Worm (Caenorhabditis elegans): ENCODE results near the gene nhr-44.

nhr-44 gene

DNA sequence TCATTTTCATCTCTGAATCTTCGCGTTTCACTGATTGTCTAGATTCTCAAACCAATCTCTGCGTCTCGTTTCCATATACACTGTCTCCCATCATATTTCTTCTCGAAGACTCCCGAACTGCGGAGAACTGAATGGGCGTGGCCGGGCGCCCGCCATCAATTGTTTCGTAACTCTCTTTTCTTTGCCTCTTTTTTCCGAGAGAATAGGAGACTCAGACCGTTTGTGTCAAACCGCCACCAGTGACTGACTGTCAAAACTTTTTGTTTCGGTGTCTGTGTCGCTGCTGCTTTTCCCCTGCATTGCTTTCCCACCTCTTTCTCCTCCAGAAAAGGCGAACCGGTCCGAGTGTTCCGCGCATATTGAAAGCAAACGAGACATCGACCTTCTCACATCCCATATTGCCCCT lies 27.7 kb downstream of the nhr-44 start, which contains the start of gene unc-23 (continued):
- TF ChIP-seq R02D3.7 (tag; optimal IDR thresholded peaks at IDR 0.05) (peak; percentile 48), nhr-23 (tag; optimal IDR thresholded peaks at IDR 0.05) (peak; percentile 86), hmg-11 (tag; optimal IDR thresholded peaks at IDR 0.05) (no peak), daf-12 (tag; optimal IDR thresholded peaks at IDR 0.05) (no peak), unc-62 (GFP tag; optimal IDR thresholded peaks at IDR 0.05) (peak; percentile 70), ztf-4 (tag; optimal IDR thresholded peaks at IDR 0.05) (no peak), nhr-25 (tag; optimal IDR thresholded peaks at IDR 0.05) (peak; percentile 92), snpc-4 (tag; optimal IDR thresholded peaks at IDR 0.05) (no peak), elt-2 (tag; optimal IDR thresholded peaks at IDR 0.05) (peak; percentile 84), ZK546.5 (tag; optimal IDR thresholded peaks at IDR 0.05) (no peak), tbx-2 (tag; optimal IDR thresholded peaks at IDR 0.05) (peak; percentile 43), ceh-82 (tag; optimal IDR thresholded peaks at IDR 0.05) (no peak), nfya-1 (tag; optimal IDR thresholded peaks at IDR 0.05; ENCODE audit: insufficient read depth) (peak; percentile 78), elt-1 (tag; optimal IDR thresholded peaks at IDR 0.05) (peak; percentile 2), pha-4 (tag; optimal IDR thresholded peaks at IDR 0.05) (peak; percentile 81), nhr-11 (tag; optimal IDR thresholded peaks at IDR 0.05) (peak; percentile 68), ama-1 (optimal IDR thresholded peaks at IDR 0.05) (peak; percentile 56), unc-39 (tag; optimal IDR thresholded peaks at IDR 0.05) (no peak), lsy-12 (tag; optimal IDR thresholded peaks at IDR 0.05) (peak; percentile 83), fos-1 (tag; optimal IDR thresholded peaks at IDR 0.05) (peak; percentile 56), mml-1 (tag; optimal IDR thresholded peaks at IDR 0.05) (peak; percentile 5)

DNA sequence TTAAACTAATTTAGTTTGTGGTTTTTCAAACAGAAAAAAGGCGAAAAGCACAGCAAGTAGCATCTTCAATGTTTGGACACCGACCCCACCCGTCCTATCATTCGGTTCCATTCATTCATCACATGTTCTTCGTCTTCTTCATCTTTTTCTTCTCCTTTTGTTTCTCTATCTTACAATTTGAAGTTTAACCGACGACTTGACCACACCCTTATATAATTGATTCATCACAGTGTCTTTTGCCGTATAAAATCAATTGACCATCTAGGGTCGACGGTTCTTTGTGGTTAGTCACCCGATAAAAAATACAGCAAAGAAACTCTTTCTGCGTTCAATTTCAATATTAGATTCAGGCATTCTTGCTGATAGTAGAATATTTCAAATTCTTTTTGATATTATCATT lies 28.8 kb downstream of the nhr-44 start:
- TF ChIP-seq elt-2 (tag; optimal IDR thresholded peaks at IDR 0.05) (peak; percentile 42), nhr-25 (tag; optimal IDR thresholded peaks at IDR 0.05) (peak; percentile 42), elt-3 (tag; optimal IDR thresholded peaks at IDR 0.05) (peak in 1 of 3 experiments; percentile 17), nfya-1 (tag; optimal IDR thresholded peaks at IDR 0.05; ENCODE audit: insufficient read depth) (peak; percentile 18), nhr-23 (tag; optimal IDR thresholded peaks at IDR 0.05) (peak; percentile 37), R02D3.7 (tag; optimal IDR thresholded peaks at IDR 0.05) (no peak), elt-1 (tag; optimal IDR thresholded peaks at IDR 0.05) (no peak)

DNA sequence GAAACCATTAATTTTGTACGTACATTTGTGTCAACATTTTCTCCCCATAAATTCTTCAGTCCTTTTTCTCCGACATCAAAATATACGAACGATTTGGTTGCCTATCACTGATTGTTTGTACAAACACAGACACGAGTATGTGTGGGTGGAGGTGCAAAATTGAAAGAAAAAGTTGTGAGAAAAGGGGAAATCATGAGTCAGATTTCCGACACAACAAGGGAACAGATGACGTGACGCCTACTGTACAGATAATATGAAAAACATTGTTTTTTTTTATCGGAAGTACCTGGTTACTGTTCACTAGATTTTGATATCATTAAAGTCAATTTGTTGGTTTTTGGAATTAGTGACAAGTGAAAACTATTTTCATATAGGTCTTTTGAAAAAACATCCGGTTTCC lies 29.6 kb downstream of the nhr-44 start:
- TF ChIP-seq ama-1 (optimal IDR thresholded peaks at IDR 0.05) (peak; percentile 63), elt-1 (tag; optimal IDR thresholded peaks at IDR 0.05) (no peak), nhr-77 (tag; optimal IDR thresholded peaks at IDR 0.05) (no peak), elt-3 (tag; optimal IDR thresholded peaks at IDR 0.05) (no peak), ztf-4 (tag; optimal IDR thresholded peaks at IDR 0.05) (no peak), elt-2 (tag; optimal IDR thresholded peaks at IDR 0.05) (peak; percentile 6), fos-1 (tag; optimal IDR thresholded peaks at IDR 0.05) (no peak)

DNA sequence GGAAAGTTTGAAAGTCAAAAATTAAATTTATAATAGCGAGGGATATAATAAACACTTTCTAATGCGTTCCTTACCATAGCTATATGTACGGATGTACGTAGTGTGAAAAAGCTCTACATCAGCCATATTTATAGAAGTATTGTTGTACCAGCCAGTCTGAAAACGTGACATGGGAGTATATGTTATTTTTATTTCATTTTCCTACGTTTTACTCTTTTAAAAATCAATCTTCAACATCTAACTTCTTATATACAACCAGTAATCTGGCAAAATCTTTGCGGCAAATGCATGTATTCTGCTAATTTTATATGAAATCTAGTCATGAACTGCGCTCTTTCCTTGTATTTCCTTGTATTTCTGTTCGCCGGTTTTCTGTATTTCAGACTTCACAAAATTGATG lies 31.6 kb downstream of the nhr-44 start, which contains the start of gene H14N18.2:
Gene H14N18.2 (plus strand): TSS at position 301 of the 400 bp plus-strand sequence.
- TF ChIP-seq pha-4 (tag; optimal IDR thresholded peaks at IDR 0.05) (no peak), nhr-25 (tag; optimal IDR thresholded peaks at IDR 0.05) (no peak), lin-15B (tag; optimal IDR thresholded peaks at IDR 0.05) (no peak), zag-1 (tag; optimal IDR thresholded peaks at IDR 0.05) (no peak), nfya-1 (tag; optimal IDR thresholded peaks at IDR 0.05; ENCODE audit: insufficient read depth) (no peak), nhr-23 (tag; optimal IDR thresholded peaks at IDR 0.05) (no peak), ceh-16 (tag; optimal IDR thresholded peaks at IDR 0.05) (no peak), nhr-11 (tag; optimal IDR thresholded peaks at IDR 0.05) (no peak), ceh-82 (tag; optimal IDR thresholded peaks at IDR 0.05) (no peak), mdl-1 (tag; optimal IDR thresholded peaks at IDR 0.05) (no peak)

DNA sequence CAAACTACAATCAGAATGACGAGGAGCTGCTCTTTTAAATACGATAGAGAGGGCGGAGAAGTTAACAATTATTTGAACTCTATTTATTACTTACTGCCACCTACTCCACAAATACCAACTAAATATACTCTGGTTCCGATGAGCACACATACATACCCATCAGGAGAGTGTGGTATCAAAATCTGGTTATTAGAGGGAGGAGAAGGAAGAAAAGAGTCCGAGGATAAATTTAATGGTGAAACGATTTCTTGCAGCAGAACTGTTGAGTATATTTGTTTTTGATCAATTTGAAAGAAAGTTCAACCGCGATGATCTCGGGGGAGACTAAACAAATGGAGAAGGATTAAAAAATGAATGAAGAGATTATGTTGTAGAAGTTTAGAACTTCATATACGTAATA lies 34.9 kb downstream of the nhr-44 start, which contains the start of gene H14N18.4:
Gene H14N18.4 (minus strand): TSS at position 12 of the 400 bp plus-strand sequence.
- TF ChIP-seq nhr-67 (tag; optimal IDR thresholded peaks at IDR 0.05), result no peak
- TF ChIP-seq pha-4 (tag; optimal IDR thresholded peaks at IDR 0.05), result no peak
- TF ChIP-seq nhr-11 (tag; optimal IDR thresholded peaks at IDR 0.05), result no peak

DNA sequence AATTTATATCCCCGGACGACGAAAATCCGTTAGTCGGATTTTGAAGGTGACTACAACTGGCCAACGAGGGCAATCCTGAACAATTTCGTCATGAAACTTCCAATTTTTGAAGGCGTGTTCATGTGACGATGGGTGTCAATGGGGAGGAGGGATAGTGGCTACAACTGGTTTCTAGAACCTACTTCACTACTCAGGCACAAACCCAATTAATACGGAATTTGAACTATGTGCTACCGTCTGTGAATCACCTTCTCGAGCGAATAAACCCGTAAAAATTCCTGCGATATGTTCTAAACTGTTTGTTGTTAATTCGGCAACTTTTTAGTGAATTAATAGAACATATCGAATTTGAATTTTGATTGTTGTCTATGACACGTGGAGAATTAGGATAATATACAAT lies 36.2 kb downstream of the nhr-44 start:
- TF ChIP-seq nhr-67 (tag; optimal IDR thresholded peaks at IDR 0.05) (no peak), ceh-28 (tag; optimal IDR thresholded peaks at IDR 0.05) (no peak), ceh-9 (tag; optimal IDR thresholded peaks at IDR 0.05) (no peak), ceh-82 (tag; optimal IDR thresholded peaks at IDR 0.05) (no peak), sea-2 (GFP tag; optimal IDR thresholded peaks at IDR 0.05) (no peak), eor-1 (tag; optimal IDR thresholded peaks at IDR 0.05) (no peak), mml-1 (tag; optimal IDR thresholded peaks at IDR 0.05) (no peak), lin-39 (tag; optimal IDR thresholded peaks at IDR 0.05) (no peak), R02D3.7 (tag; optimal IDR thresholded peaks at IDR 0.05) (no peak)
